Worm (Caenorhabditis elegans) whole organism, late embryonic: ENCODE measurements around the gene D2023.6.

Source experiments
- C08G9.2 ChIP-seq: sonication (generic microtip); optimal IDR thresholded peaks from 2 replicates; lab custom pipeline; 2016; ENCODE audit warnings: mild to moderate bottlenecking, missing genetic modification characterization, moderate library complexity, missing compliant biosample characterization
- F13H6.1 ChIP-seq: sonication (generic microtip); optimal IDR thresholded peaks from 2 replicates; lab custom pipeline; 2016; ENCODE audit warnings: missing genetic modification characterization, missing compliant biosample characterization
- K02D7.2 ChIP-seq: sonication (generic microtip); optimal IDR thresholded peaks from 2 replicates; lab custom pipeline; 2017; ENCODE audit warnings: mild to moderate bottlenecking, missing genetic modification characterization, missing compliant biosample characterization
- K09A11.1 ChIP-seq: sonication (generic microtip); optimal IDR thresholded peaks from 2 replicates; lab custom pipeline; 2017; ENCODE audit warnings: antibody characterized with exemption, mild to moderate bottlenecking, missing genetic modification characterization, missing compliant biosample characterization; ENCODE audit not compliant: insufficient read depth
- Y22D7AL.16 ChIP-seq: sonication (generic microtip); optimal IDR thresholded peaks from 2 replicates; lab custom pipeline; 2016; ENCODE audit warnings: missing genetic modification characterization, missing compliant biosample characterization
- ahr-1 ChIP-seq: sonication (generic microtip); optimal IDR thresholded peaks from 2 replicates; lab custom pipeline; 2016; ENCODE audit warnings: missing genetic modification characterization, missing compliant biosample characterization
- ama-1 ChIP-seq: fragments of 150-350 bp; optimal IDR thresholded peaks from 2 replicates; lab custom pipeline; 2014
- ceh-14 ChIP-seq: sonication (generic microtip); optimal IDR thresholded peaks from 2 replicates; lab custom pipeline; 2016; ENCODE audit warnings: missing genotype, missing genetic modification characterization, missing compliant biosample characterization
- ceh-18 ChIP-seq: sonication (generic microtip); optimal IDR thresholded peaks from 2 replicates; lab custom pipeline; 2016; ENCODE audit warnings: missing genetic modification characterization, missing compliant biosample characterization
- ceh-19 ChIP-seq: fragments of 200-800 bp; sonication (Bioruptor generic); optimal IDR thresholded peaks from 2 replicates; lab custom pipeline; 2018; ENCODE audit warnings: mild to moderate bottlenecking, missing genetic modification characterization, missing compliant biosample characterization
- ceh-2 ChIP-seq: sonication (generic microtip); optimal IDR thresholded peaks from 2 replicates; lab custom pipeline; 2016; ENCODE audit warnings: missing genotype, missing genetic modification characterization, missing compliant biosample characterization
- ceh-24 ChIP-seq: sonication (generic microtip); optimal IDR thresholded peaks from 2 replicates; lab custom pipeline; 2016; ENCODE audit warnings: mild to moderate bottlenecking, missing genetic modification characterization, missing compliant biosample characterization
- ceh-31 ChIP-seq: sonication (generic microtip); optimal IDR thresholded peaks from 2 replicates; lab custom pipeline; 2016; ENCODE audit warnings: missing genetic modification characterization, missing compliant biosample characterization
- ceh-34 ChIP-seq: sonication (generic microtip); optimal IDR thresholded peaks from 2 replicates; lab custom pipeline; 2016; ENCODE audit warnings: mild to moderate bottlenecking, missing genetic modification characterization, missing compliant biosample characterization
- ceh-48 ChIP-seq: sonication (generic microtip); optimal IDR thresholded peaks from 2 replicates; lab custom pipeline; 2016; ENCODE audit warnings: missing genetic modification characterization, inconsistent platforms, missing compliant biosample characterization
- ceh-6 ChIP-seq: fragments of 200-800 bp; sonication (Bioruptor generic); optimal IDR thresholded peaks from 2 replicates; lab custom pipeline; 2018; ENCODE audit warnings: mild to moderate bottlenecking, missing genetic modification characterization, missing compliant biosample characterization
- ceh-9 ChIP-seq: sonication (generic microtip); optimal IDR thresholded peaks from 2 replicates; lab custom pipeline; 2016; ENCODE audit warnings: mild to moderate bottlenecking, missing genetic modification characterization, inconsistent platforms, missing compliant biosample characterization
- dmd-4 ChIP-seq: sonication (generic microtip); optimal IDR thresholded peaks from 2 replicates; lab custom pipeline; 2016; ENCODE audit warnings: borderline replicate concordance, missing genetic modification characterization, missing compliant biosample characterization
- elt-2 ChIP-seq: sonication (generic microtip); optimal IDR thresholded peaks from 2 replicates; lab custom pipeline; 2016; ENCODE audit warnings: missing genetic modification reagents, missing genetic modification characterization, missing compliant biosample characterization
- elt-4 ChIP-seq: sonication (generic microtip); optimal IDR thresholded peaks from 2 replicates; lab custom pipeline; 2016; ENCODE audit warnings: missing genetic modification characterization, missing compliant biosample characterization
- ets-4 ChIP-seq: sonication (generic microtip); optimal IDR thresholded peaks from 2 replicates; lab custom pipeline; 2016; ENCODE audit warnings: missing genetic modification characterization, missing compliant biosample characterization
- fax-1 ChIP-seq: sonication (generic microtip); optimal IDR thresholded peaks from 2 replicates; lab custom pipeline; 2016; ENCODE audit warnings: missing genotype, missing genetic modification characterization, missing compliant biosample characterization
- fkh-10 ChIP-seq: fragments of 150-350 bp; optimal IDR thresholded peaks from 2 replicates; lab custom pipeline; 2014; ENCODE audit warnings: missing biosample characterization, missing genetic modification reagents, missing genetic modification characterization
- gmeb-2 ChIP-seq: sonication (generic microtip); optimal IDR thresholded peaks from 2 replicates; lab custom pipeline; 2016; ENCODE audit warnings: missing genetic modification characterization, inconsistent platforms, missing compliant biosample characterization
- hlh-13 ChIP-seq: fragments of 200-800 bp; sonication (Bioruptor generic); optimal IDR thresholded peaks from 2 replicates; lab custom pipeline; 2018; ENCODE audit warnings: mild to moderate bottlenecking, missing genetic modification characterization, missing compliant biosample characterization
- hlh-30 ChIP-seq: sonication (generic microtip); optimal IDR thresholded peaks from 2 replicates; lab custom pipeline; 2017; ENCODE audit warnings: antibody characterized with exemption, missing genetic modification characterization, missing compliant biosample characterization; ENCODE audit not compliant: insufficient read depth
- hlh-6 ChIP-seq: sonication (generic microtip); optimal IDR thresholded peaks from 2 replicates; lab custom pipeline; 2016; ENCODE audit warnings: missing genotype, missing genetic modification characterization, missing compliant biosample characterization
- lim-6 ChIP-seq: sonication (generic microtip); optimal IDR thresholded peaks from 2 replicates; lab custom pipeline; 2016; ENCODE audit warnings: missing genetic modification characterization, missing compliant biosample characterization
- lin-11 ChIP-seq: fragments of 200-800 bp; sonication (Bioruptor generic); optimal IDR thresholded peaks from 2 replicates; lab custom pipeline; 2018; ENCODE audit warnings: mild to moderate bottlenecking, missing genetic modification characterization, missing compliant biosample characterization
- madf-2 ChIP-seq: sonication (generic microtip); optimal IDR thresholded peaks from 2 replicates; lab custom pipeline; 2017; ENCODE audit warnings: missing genetic modification characterization, missing compliant biosample characterization
- mec-3 ChIP-seq: sonication (generic microtip); optimal IDR thresholded peaks from 2 replicates; lab custom pipeline; 2016; ENCODE audit warnings: borderline replicate concordance, missing genetic modification characterization, missing compliant biosample characterization
- nfya-1 ChIP-seq: sonication (generic microtip); optimal IDR thresholded peaks from 2 replicates; lab custom pipeline; 2017; ENCODE audit warnings: missing genetic modification characterization, mild to moderate bottlenecking, missing compliant biosample characterization, antibody characterized with exemption, moderate library complexity
- nhr-11 ChIP-seq: fragments of 150-350 bp; optimal IDR thresholded peaks from 2 replicates; lab custom pipeline; 2014; ENCODE audit warnings: missing biosample characterization, missing genetic modification characterization
- nhr-232 ChIP-seq: sonication (generic microtip); optimal IDR thresholded peaks from 2 replicates; lab custom pipeline; 2016; ENCODE audit warnings: missing genetic modification characterization, missing compliant biosample characterization
- npax-4 ChIP-seq: sonication (generic microtip); optimal IDR thresholded peaks from 2 replicates; lab custom pipeline; 2016; ENCODE audit warnings: missing genetic modification characterization, missing compliant biosample characterization
- odd-2 ChIP-seq: sonication (generic microtip); optimal IDR thresholded peaks from 2 replicates; lab custom pipeline; 2017; ENCODE audit warnings: antibody characterized with exemption, mild to moderate bottlenecking, missing genetic modification characterization, missing compliant biosample characterization
- pha-2 ChIP-seq: sonication (generic microtip); optimal IDR thresholded peaks from 2 replicates; lab custom pipeline; 2017; ENCODE audit warnings: mild to moderate bottlenecking, missing genetic modification characterization, missing compliant biosample characterization
- pha-4 ChIP-seq: fragments of 150-350 bp; optimal IDR thresholded peaks from 2 replicates; lab custom pipeline; 2018; ENCODE audit warnings: missing biosample characterization, missing genetic modification reagents, missing genetic modification characterization
- pqm-1 ChIP-seq: sonication (generic microtip); optimal IDR thresholded peaks from 2 replicates; lab custom pipeline; 2016; ENCODE audit warnings: missing genetic modification characterization, missing compliant biosample characterization
- ref-2 ChIP-seq: sonication (generic microtip); optimal IDR thresholded peaks from 2 replicates; lab custom pipeline; 2016; ENCODE audit warnings: missing genetic modification characterization, missing compliant biosample characterization
- rnt-1 ChIP-seq: sonication (generic microtip); optimal IDR thresholded peaks from 2 replicates; lab custom pipeline; 2016; ENCODE audit warnings: missing genetic modification characterization, missing compliant biosample characterization
- sdc-2 ChIP-seq: sonication (generic microtip); optimal IDR thresholded peaks from 2 replicates; lab custom pipeline; 2016; ENCODE audit warnings: missing genotype, missing genetic modification characterization, missing compliant biosample characterization
- sox-2 ChIP-seq: fragments of 200-800 bp; sonication (Bioruptor generic); IDR thresholded peaks from 2 replicates; pipeline ENCODE4 v1.3.6; 2022; ENCODE audit warnings: missing genetic modification reagents, missing genetic modification characterization, missing compliant biosample characterization
- syd-9 ChIP-seq: sonication (generic microtip); optimal IDR thresholded peaks from 2 replicates; lab custom pipeline; 2016; ENCODE audit warnings: mild to moderate bottlenecking, missing genetic modification characterization, moderate library complexity, missing compliant biosample characterization
- tbx-2 ChIP-seq: sonication (generic microtip); optimal IDR thresholded peaks from 2 replicates; lab custom pipeline; 2016; ENCODE audit warnings: missing genetic modification characterization, missing compliant biosample characterization
- tbx-7 ChIP-seq: sonication (generic microtip); optimal IDR thresholded peaks from 2 replicates; lab custom pipeline; 2016; ENCODE audit warnings: missing genotype, missing genetic modification characterization, missing compliant biosample characterization
- unc-42 ChIP-seq: sonication (generic microtip); optimal IDR thresholded peaks from 2 replicates; lab custom pipeline; 2016; ENCODE audit warnings: missing genotype, missing genetic modification characterization, missing compliant biosample characterization
- unc-55 ChIP-seq: sonication (generic microtip); optimal IDR thresholded peaks from 2 replicates; lab custom pipeline; 2017; ENCODE audit warnings: missing biosample characterization, missing genetic modification reagents, missing genetic modification characterization
- unc-86 ChIP-seq: sonication (generic microtip); optimal IDR thresholded peaks from 2 replicates; lab custom pipeline; 2016; ENCODE audit warnings: missing genetic modification characterization, missing compliant biosample characterization
- zip-5 ChIP-seq: sonication (generic microtip); optimal IDR thresholded peaks from 2 replicates; lab custom pipeline; 2016; ENCODE audit warnings: missing genetic modification characterization, missing compliant biosample characterization
- ztf-16 ChIP-seq: sonication (generic microtip); optimal IDR thresholded peaks from 2 replicates; lab custom pipeline; 2017; ENCODE audit warnings: missing genetic modification characterization, missing compliant biosample characterization

D2023.6 gene

ce11 chrV:11843678-11844366, 16.7 kb downstream of the D2023.6 start, which contains the start of gene nphp-4:
nphp-4 (minus strand) TSS chrV:11843728.
- TF ChIP-seq ceh-31 (tag; lab: Kevin White, UChicago) (no peak), hlh-6 (tag; lab: Kevin White, UChicago) (no peak), ceh-6 (GFP tag; lab: Kevin White, UChicago) (no peak), ceh-24 (tag; lab: Kevin White, UChicago) (no peak), ceh-9 (tag; lab: Kevin White, UChicago) (no peak), tbx-2 (no peak), nfya-1 (tag; lab: Kevin White, UChicago) (no peak), fkh-10 (GFP tag; lab: Kevin White, UChicago) (no peak), odd-2 (tag; lab: Kevin White, UChicago) (no peak), tbx-7 (no peak)

- TF ChIP-seq ceh-34 (peak; percentile 58), sox-2 (GFP tag; lab: Robert Waterston, UW) (no peak), nhr-11 (no peak), nhr-232 (peak; percentile 13), lim-6 (tag; lab: Kevin White, UChicago) (no peak), unc-86 (tag; lab: Kevin White, UChicago) (no peak), ahr-1 (tag; lab: Kevin White, UChicago) (no peak), dmd-4 (tag; lab: Kevin White, UChicago) (no peak), sdc-2 (tag; lab: Kevin White, UChicago) (peak; percentile 45), lin-11 (tag; lab: Kevin White, UChicago) (no peak), Y22D7AL.16 (tag; lab: Kevin White, UChicago) (no peak), pha-2 (tag; lab: Kevin White, UChicago) (no peak), pha-4 (tag; lab: Kevin White, UChicago) (no peak), unc-42 (tag; lab: Kevin White, UChicago) (peak; percentile 90), C08G9.2 (tag; lab: Kevin White, UChicago) (no peak), hlh-6 (tag; lab: Kevin White, UChicago) (no peak), zip-5 (tag; lab: Kevin White, UChicago) (no peak), K02D7.2 (tag; lab: Kevin White, UChicago) (no peak), K09A11.1 (tag; lab: Kevin White, UChicago) (no peak), ceh-48 (tag; lab: Kevin White, UChicago) (no peak), unc-55 (peak; percentile 42), ceh-18 (tag; lab: Kevin White, UChicago) (peak; percentile 31), ref-2 (tag; lab: Kevin White, UChicago) (peak; percentile 76), ceh-2 (tag; lab: Kevin White, UChicago) (peak; percentile 65), ceh-19 (GFP tag; lab: Kevin White, UChicago) (no peak), ama-1 (lab: Kevin White, UChicago) (no peak), ceh-14 (tag; lab: Kevin White, UChicago) (peak; percentile 31), syd-9 (peak; percentile 64), ztf-16 (tag; lab: Kevin White, UChicago) (peak; percentile 59), npax-4 (tag; lab: Kevin White, UChicago) (no peak), elt-2 (tag; lab: Kevin White, UChicago) (no peak), gmeb-2 (tag; lab: Kevin White, UChicago) (no peak), mec-3 (tag; lab: Kevin White, UChicago) (no peak), tbx-2 (peak; percentile 66), hlh-13 (no peak), ets-4 (tag; lab: Kevin White, UChicago) (no peak), pqm-1 (peak; percentile 5), hlh-30 (tag; lab: Kevin White, UChicago) (no peak), rnt-1 (tag; lab: Kevin White, UChicago) (peak; percentile 13), fax-1 (tag; lab: Kevin White, UChicago) (no peak), ceh-24 (tag; lab: Kevin White, UChicago) (no peak), elt-4 (tag; lab: Kevin White, UChicago) (no peak), nfya-1 (tag; lab: Kevin White, UChicago) (peak; percentile 41), madf-2 (no peak), F13H6.1 (tag; lab: Kevin White, UChicago) (no peak)
These were observed 17.7 kb downstream of the D2023.6 start for ce11 chrV:11844828-11845227.
